Fruit fly (Drosophila melanogaster) whole organism, embryonic: ENCODE results near the gene CG32052.

Experiments
- Adf1 ChIP-seq: fragments of 200-800 bp; sonication (Bioruptor generic); IDR thresholded peaks from 2 replicates; pipeline ENCODE4 v1.3.6; 2022; ENCODE audit warnings: missing biosample characterization, missing genetic modification characterization
- Atf3 ChIP-seq: fragments of 200-800 bp; sonication (Bioruptor generic); optimal IDR thresholded peaks from 3 replicates; lab custom pipeline; 2016; ENCODE audit warnings: missing biosample characterization, missing genetic modification characterization
- CG11504 ChIP-seq: fragments of 200-800 bp; sonication (Bioruptor generic); optimal IDR thresholded peaks from 3 replicates; lab custom pipeline; 2019; ENCODE audit warnings: missing biosample characterization, mild to moderate bottlenecking, missing genetic modification characterization, moderate library complexity
- CG12299 ChIP-seq: fragments of 200-800 bp; sonication (Bioruptor generic); optimal IDR thresholded peaks from 2 replicates; lab custom pipeline; 2018; ENCODE audit warnings: missing biosample characterization, mild to moderate bottlenecking, missing genetic modification characterization
- CG13624 ChIP-seq: fragments of 200-800 bp; sonication (Bioruptor generic); optimal IDR thresholded peaks from 2 replicates; lab custom pipeline; 2016; ENCODE audit warnings: missing biosample characterization, missing genetic modification characterization
- CG13775 ChIP-seq: fragments of 200-800 bp; sonication (Bioruptor generic); optimal IDR thresholded peaks from 3 replicates; lab custom pipeline; 2017; ENCODE audit warnings: missing biosample characterization, mild to moderate bottlenecking, missing genetic modification characterization
- CG14667 ChIP-seq: fragments of 200-800 bp; sonication (Bioruptor generic); IDR thresholded peaks from 2 replicates; pipeline ENCODE4 v1.3.6; 2022; ENCODE audit warnings: missing biosample characterization, missing genetic modification characterization
- CG1603 ChIP-seq: fragments of 200-800 bp; sonication (Bioruptor generic); optimal IDR thresholded peaks from 2 replicates; lab custom pipeline; 2019; ENCODE audit warnings: missing biosample characterization, mild to moderate bottlenecking, missing genetic modification characterization, moderate library complexity
- CG17802 ChIP-seq: fragments of 200-800 bp; sonication (Bioruptor generic); optimal IDR thresholded peaks from 2 replicates; lab custom pipeline; 2018; ENCODE audit warnings: missing biosample characterization, mild to moderate bottlenecking, missing genetic modification characterization, moderate library complexity
- CG17912 ChIP-seq: fragments of 200-800 bp; sonication (Bioruptor generic); optimal IDR thresholded peaks from 2 replicates; lab custom pipeline; 2018; ENCODE audit warnings: missing biosample characterization, mild to moderate bottlenecking, missing genetic modification characterization
- CG18011 ChIP-seq: fragments of 200-800 bp; sonication (Bioruptor generic); optimal IDR thresholded peaks from 2 replicates; lab custom pipeline; 2017; ENCODE audit warnings: missing biosample characterization, missing genetic modification characterization, mild to moderate bottlenecking, moderate library complexity, missing genotype
- CG2678 ChIP-seq: fragments of 200-800 bp; sonication (Bioruptor generic); optimal IDR thresholded peaks from 3 replicates; lab custom pipeline; 2019; ENCODE audit warnings: missing biosample characterization, mild to moderate bottlenecking, missing genetic modification characterization, moderate library complexity
- CG2889 ChIP-seq: fragments of 200-800 bp; sonication (Bioruptor generic); IDR thresholded peaks from 3 replicates; pipeline ENCODE4 v1.3.6; 2022; ENCODE audit warnings: missing biosample characterization, missing genetic modification characterization
- CG30020 ChIP-seq: fragments of 200-800 bp; optimal IDR thresholded peaks from 2 replicates; lab custom pipeline; 2019; ENCODE audit warnings: missing biosample characterization, mild to moderate bottlenecking, missing genetic modification characterization, moderate library complexity
- CG4282 ChIP-seq: fragments of 200-800 bp; sonication (Bioruptor generic); optimal IDR thresholded peaks from 2 replicates; lab custom pipeline; 2016; ENCODE audit warnings: missing biosample characterization, missing genetic modification characterization
- CG43689 ChIP-seq: fragments of 200-800 bp; sonication (Bioruptor generic); IDR thresholded peaks from 2 replicates; pipeline ENCODE4 v1.3.6; 2022; ENCODE audit warnings: missing biosample characterization, missing genetic modification characterization
- CG4854 ChIP-seq: fragments of 200-800 bp; sonication (Bioruptor generic); optimal IDR thresholded peaks from 2 replicates; lab custom pipeline; 2016; ENCODE audit warnings: missing biosample characterization, missing genetic modification characterization, inconsistent platforms
- CG6272 ChIP-seq: fragments of 200-800 bp; sonication (Bioruptor generic); IDR thresholded peaks from 2 replicates; pipeline ENCODE4 v1.3.6; 2022; ENCODE audit warnings: missing biosample characterization, missing genetic modification characterization
- CG7928 ChIP-seq: fragments of 200-800 bp; sonication (Bioruptor generic); optimal IDR thresholded peaks from 2 replicates; lab custom pipeline; 2017; ENCODE audit warnings: missing biosample characterization, mild to moderate bottlenecking, missing genetic modification characterization
- CG8944 ChIP-seq: fragments of 200-800 bp; sonication (Bioruptor generic); optimal IDR thresholded peaks from 3 replicates; lab custom pipeline; 2016; ENCODE audit warnings: missing biosample characterization, missing genetic modification characterization
- CG9609 ChIP-seq: fragments of 200-800 bp; sonication (Bioruptor generic); optimal IDR thresholded peaks from 3 replicates; lab custom pipeline; 2016; ENCODE audit warnings: missing biosample characterization, missing genetic modification characterization
- CHES-1-like ChIP-seq: fragments of 200-800 bp; sonication (Bioruptor generic); optimal IDR thresholded peaks from 2 replicates; lab custom pipeline; 2016; ENCODE audit warnings: missing biosample characterization, missing genetic modification characterization
- Elba2 ChIP-seq: fragments of 200-800 bp; sonication (Bioruptor generic); optimal IDR thresholded peaks from 3 replicates; lab custom pipeline; 2016; ENCODE audit warnings: missing biosample characterization, missing genetic modification characterization
- Gsc ChIP-seq: fragments of 200-800 bp; sonication (Bioruptor generic); IDR thresholded peaks from 2 replicates; pipeline ENCODE4 v1.3.6; 2022; ENCODE audit warnings: missing biosample characterization, missing genetic modification characterization
- HLH54F ChIP-seq: fragments of 200-800 bp; sonication (Bioruptor generic); optimal IDR thresholded peaks from 3 replicates; lab custom pipeline; 2016; ENCODE audit warnings: missing biosample characterization, missing genetic modification characterization
- Hr3 ChIP-seq: fragments of 200-800 bp; sonication (Bioruptor generic); optimal IDR thresholded peaks from 3 replicates; lab custom pipeline; 2016; ENCODE audit warnings: missing biosample characterization, missing genetic modification characterization
- Hr39 ChIP-seq: fragments of >200 bp; optimal IDR thresholded peaks from 2 replicates; lab custom pipeline; 2017
- Lim3 ChIP-seq: fragments of 200-800 bp; sonication (Bioruptor generic); IDR thresholded peaks from 2 replicates; pipeline ENCODE4 v1.3.6; 2022; ENCODE audit warnings: missing biosample characterization, missing genetic modification characterization
- Nf-YC ChIP-seq: fragments of 200-800 bp; optimal IDR thresholded peaks from 3 replicates; lab custom pipeline; 2019; ENCODE audit warnings: missing biosample characterization, mild to moderate bottlenecking, missing genetic modification characterization, moderate library complexity
- Pdp1 ChIP-seq, 2 experiments: fragments of 200-800 bp; sonication (Bioruptor generic); optimal IDR thresholded peaks; 3 replicates each; lab custom pipeline; 2016; ENCODE audit warnings: missing biosample characterization in 2 of 2, missing genetic modification characterization in 2 of 2, mild to moderate bottlenecking in 1 of 2, moderate library complexity in 1 of 2
- ap ChIP-seq: fragments of 200-800 bp; sonication (Bioruptor generic); IDR thresholded peaks from 2 replicates; pipeline ENCODE4 v1.3.6; 2022; ENCODE audit warnings: missing biosample characterization, missing genetic modification characterization
- bsh ChIP-seq, 2 experiments: fragments of 200-800 bp; sonication (Bioruptor generic); optimal IDR thresholded peaks; 2 replicates each; lab custom pipeline; 2017 to 2018; ENCODE audit warnings: mild to moderate bottlenecking in 2 of 2, missing biosample characterization in 2 of 2, missing genetic modification characterization in 2 of 2, moderate library complexity in 1 of 2
- dm ChIP-seq: fragments of 200-800 bp; sonication (Bioruptor generic); optimal IDR thresholded peaks from 3 replicates; lab custom pipeline; 2016; ENCODE audit warnings: missing biosample characterization, missing genetic modification characterization
- dmrt99B ChIP-seq: fragments of 200-800 bp; sonication (Bioruptor generic); optimal IDR thresholded peaks from 2 replicates; lab custom pipeline; 2018; ENCODE audit warnings: missing biosample characterization, mild to moderate bottlenecking, missing genetic modification characterization, moderate library complexity
- fd96Cb ChIP-seq: fragments of 200-800 bp; sonication (Bioruptor generic); optimal IDR thresholded peaks from 2 replicates; lab custom pipeline; 2018; ENCODE audit warnings: missing biosample characterization, mild to moderate bottlenecking, missing genetic modification characterization, moderate library complexity
- ftz-f1 ChIP-seq: fragments of 200-800 bp; sonication (Bioruptor generic); optimal IDR thresholded peaks from 2 replicates; lab custom pipeline; 2016; ENCODE audit warnings: missing biosample characterization, missing genetic modification characterization
- gem ChIP-seq: fragments of 200-800 bp; sonication (Bioruptor generic); optimal IDR thresholded peaks from 2 replicates; lab custom pipeline; 2019; ENCODE audit warnings: missing biosample characterization, mild to moderate bottlenecking, missing genetic modification characterization, moderate library complexity
- gfzf ChIP-seq: fragments of 200-800 bp; sonication (Bioruptor generic); optimal IDR thresholded peaks from 2 replicates; lab custom pipeline; 2016; ENCODE audit warnings: missing biosample characterization, mild to moderate bottlenecking, missing genetic modification characterization, moderate library complexity
- gt ChIP-seq: fragments of 200-800 bp; sonication (Bioruptor generic); IDR thresholded peaks from 2 replicates; pipeline ENCODE4 v1.3.6; 2022; ENCODE audit warnings: missing biosample characterization, missing genetic modification characterization
- mld ChIP-seq: fragments of 200-800 bp; sonication (Bioruptor generic); IDR thresholded peaks from 3 replicates; pipeline ENCODE4 v1.3.6; 2022; ENCODE audit warnings: missing biosample characterization, missing genetic modification characterization; ENCODE audit not compliant: partially characterized antibody
- nerfin-1 ChIP-seq: fragments of 200-800 bp; sonication (Bioruptor generic); optimal IDR thresholded peaks from 3 replicates; lab custom pipeline; 2019; ENCODE audit warnings: missing biosample characterization, mild to moderate bottlenecking, missing genetic modification characterization, moderate library complexity
- phol ChIP-seq: fragments of 200-800 bp; sonication (Bioruptor generic); optimal IDR thresholded peaks from 3 replicates; lab custom pipeline; 2018; ENCODE audit warnings: missing biosample characterization, mild to moderate bottlenecking, missing genetic modification characterization, moderate library complexity
- ranshi ChIP-seq: fragments of 200-800 bp; sonication (Bioruptor generic); IDR thresholded peaks from 2 replicates; pipeline ENCODE4 v1.3.6; 2022; ENCODE audit warnings: missing biosample characterization, missing genetic modification characterization
- repo ChIP-seq: fragments of 200-800 bp; sonication (Bioruptor generic); optimal IDR thresholded peaks from 2 replicates; lab custom pipeline; 2016; ENCODE audit warnings: missing biosample characterization, missing genetic modification characterization
- sens ChIP-seq: fragments of 200-800 bp; sonication (Bioruptor generic); peaks from one replicate; lab custom pipeline; 2016; ENCODE audit warnings: missing biosample characterization, missing genetic modification characterization
- slou ChIP-seq: fragments of 200-800 bp; sonication (Bioruptor generic); optimal IDR thresholded peaks from 3 replicates; lab custom pipeline; 2016; ENCODE audit warnings: missing biosample characterization, missing genetic modification characterization
- sr ChIP-seq: fragments of 200-800 bp; sonication (Bioruptor generic); IDR thresholded peaks from 3 replicates; pipeline ENCODE4 v1.3.6; 2022; ENCODE audit warnings: missing biosample characterization, missing genetic modification characterization
- tna ChIP-seq: fragments of 200-800 bp; sonication (Bioruptor generic); IDR thresholded peaks from 2 replicates; pipeline ENCODE4 v1.3.6; 2022; ENCODE audit warnings: missing biosample characterization, missing genetic modification characterization; ENCODE audit not compliant: partially characterized antibody
- trh ChIP-seq: fragments of 200-800 bp; sonication (Bioruptor generic); optimal IDR thresholded peaks from 2 replicates; lab custom pipeline; 2016; ENCODE audit warnings: missing biosample characterization, missing genetic modification characterization
- tx ChIP-seq: fragments of 200-800 bp; sonication (Bioruptor generic); optimal IDR thresholded peaks from 2 replicates; lab custom pipeline; 2016; ENCODE audit warnings: missing biosample characterization, missing genetic modification characterization
- zen2 ChIP-seq: fragments of 200-800 bp; sonication (Bioruptor generic); IDR thresholded peaks from 3 replicates; pipeline ENCODE4 v1.3.6; 2022; ENCODE audit warnings: missing biosample characterization, missing genetic modification characterization; ENCODE audit not compliant: partially characterized antibody

The CG32052 gene

DNA sequence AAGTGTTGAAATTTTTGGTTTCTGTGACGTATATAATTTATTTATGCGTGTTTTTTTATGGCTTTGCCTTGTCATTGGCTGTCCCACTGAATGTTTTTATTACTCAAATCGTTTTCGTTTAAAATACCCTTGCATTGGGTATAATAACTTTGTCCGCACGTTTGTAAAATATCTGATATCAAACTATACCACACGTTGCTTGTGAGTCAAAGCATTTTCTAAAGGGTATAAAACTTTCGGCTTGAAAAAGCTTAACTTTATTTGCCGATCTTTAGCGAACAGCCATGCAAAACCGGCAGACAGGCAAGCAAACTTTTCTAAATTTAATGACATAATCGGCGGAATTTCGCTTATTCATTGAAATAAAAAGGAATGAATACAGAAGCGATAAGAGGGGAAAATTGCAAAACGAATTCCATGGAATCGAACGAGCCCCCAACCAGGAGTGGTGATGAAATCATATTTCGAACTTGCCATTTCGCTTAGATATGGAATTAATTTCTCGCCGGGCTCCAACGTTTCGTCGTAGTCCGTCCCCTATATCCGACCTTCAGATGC lies 60.7 kb downstream of the CG32052 start (continued):
- TF ChIP-seq Atf3 (GFP tag; lab: Kevin White, UChicago) (no peak), phol (tag; lab: Kevin White, UChicago) (peak; percentile 27), CHES-1-like (GFP tag; lab: Kevin White, UChicago) (peak; percentile 59), CG12299 (tag; lab: Kevin White, UChicago) (no peak), CG43689 (GFP tag; lab: Robert Waterston, UW) (no peak), CG8944 (GFP tag; lab: Kevin White, UChicago) (no peak), Lim3 (GFP tag; lab: Robert Waterston, UW) (no peak), repo (GFP tag; lab: Kevin White, UChicago) (no peak), dm (GFP tag; lab: Kevin White, UChicago) (no peak), slou (GFP tag; lab: Kevin White, UChicago) (no peak), Adf1 (GFP tag; lab: Robert Waterston, UW) (no peak), CG11504 (tag; lab: Kevin White, UChicago) (peak; percentile 68), CG17802 (tag; lab: Kevin White, UChicago) (no peak), gfzf (GFP tag; lab: Kevin White, UChicago) (no peak), CG2889 (GFP tag; lab: Robert Waterston, UW) (no peak), gem (tag; lab: Kevin White, UChicago) (peak; percentile 65), nerfin-1 (no peak), ranshi (GFP tag; lab: Robert Waterston, UW) (no peak; the same call in 1 of the 2 replicates), dmrt99B (tag; lab: Kevin White, UChicago) (peak; percentile 61), sens (GFP tag; lab: Kevin White, UChicago) (peak; percentile 83), CG6272 (GFP tag; lab: Robert Waterston, UW) (no peak), zen2 (no peak), CG17912 (GFP tag; lab: Kevin White, UChicago) (no peak), tna (GFP tag; lab: Robert Waterston, UW) (no peak), gt (GFP tag; lab: Robert Waterston, UW) (0 out of 2 replicates have a peak, but pooled peaks have one; percentile 8), fd96Cb (tag; lab: Kevin White, UChicago) (peak; percentile 3), Elba2 (GFP tag; lab: Kevin White, UChicago) (no peak), ap (GFP tag; lab: Robert Waterston, UW) (no peak), Pdp1 (GFP tag; optimal IDR thresholded peaks at IDR 0.05; lab: Kevin White, UChicago) (peak; percentile 49 to 75), CG13624 (GFP tag; lab: Kevin White, UChicago) (peak; percentile 73), CG2678 (tag; lab: Kevin White, UChicago) (peak; percentile 69), tx (GFP tag; lab: Kevin White, UChicago) (peak; percentile 8), CG9609 (GFP tag; lab: Kevin White, UChicago) (peak; percentile 48), CG30020 (tag; lab: Kevin White, UChicago) (no peak), mld (GFP tag; lab: Robert Waterston, UW) (no peak), Hr39 (lab: Kevin White, UChicago) (no peak), Gsc (GFP tag; lab: Robert Waterston, UW) (no peak), Hr3 (GFP tag; lab: Kevin White, UChicago) (peak; percentile 10), ftz-f1 (no peak), HLH54F (GFP tag; lab: Kevin White, UChicago) (peak; percentile 38), CG1603 (tag; lab: Kevin White, UChicago) (no peak), bsh (GFP tag; optimal IDR thresholded peaks at IDR 0.05; lab: Kevin White, UChicago) (no peak), CG4854 (GFP tag; lab: Kevin White, UChicago) (peak; percentile 0), CG14667 (GFP tag; lab: Robert Waterston, UW) (no peak), Nf-YC (tag; lab: Kevin White, UChicago) (peak; percentile 39), CG13775 (GFP tag; lab: Kevin White, UChicago) (no peak), CG7928 (GFP tag; lab: Kevin White, UChicago) (peak; percentile 39), CG4282 (no peak), CG18011 (GFP tag; lab: Kevin White, UChicago) (peak; percentile 21), trh (GFP tag; lab: Kevin White, UChicago) (no peak), sr (GFP tag; lab: Robert Waterston, UW) (0 out of 3 replicates have a peak, but pooled peaks have one; percentile 36)
